Fruit fly (Drosophila melanogaster) whole organism, embryonic: ENCODE data around the gene CG4949.
A peak's percentile ranks its signal among the peaks of the same experiment; 100 is the strongest.

Experiments
- BtbVII ChIP-seq: fragments of 200-800 bp; sonication (Bioruptor generic); optimal IDR thresholded peaks from 3 replicates; lab custom pipeline; 2017; ENCODE audit warnings: missing biosample characterization, mild to moderate bottlenecking, missing genetic modification characterization
- CG10147 ChIP-seq: fragments of 200-800 bp; sonication (Bioruptor generic); optimal IDR thresholded peaks from 2 replicates; lab custom pipeline; 2019; ENCODE audit warnings: missing biosample characterization, mild to moderate bottlenecking, missing genetic modification characterization, moderate library complexity
- CG1024 ChIP-seq: fragments of 200-800 bp; sonication (Bioruptor generic); IDR thresholded peaks from 2 replicates; pipeline ENCODE4 v1.3.6; 2022; ENCODE audit warnings: missing biosample characterization, missing genetic modification characterization
- CG11247 ChIP-seq: fragments of 200-800 bp; sonication (Bioruptor generic); IDR thresholded peaks from 2 replicates; pipeline ENCODE4 v1.3.6; 2022; ENCODE audit warnings: missing biosample characterization, missing genetic modification characterization
- CG11504 ChIP-seq: fragments of 200-800 bp; sonication (Bioruptor generic); optimal IDR thresholded peaks from 3 replicates; lab custom pipeline; 2019; ENCODE audit warnings: missing biosample characterization, mild to moderate bottlenecking, missing genetic modification characterization, moderate library complexity
- CG11696 ChIP-seq: fragments of 200-800 bp; sonication (Bioruptor generic); IDR thresholded peaks from 2 replicates; pipeline ENCODE4 v1.3.6; 2022; ENCODE audit warnings: missing biosample characterization, missing genetic modification characterization
- CG12071 ChIP-seq: fragments of 200-800 bp; sonication (Bioruptor generic); optimal IDR thresholded peaks from 3 replicates; lab custom pipeline; 2018; ENCODE audit warnings: missing biosample characterization, mild to moderate bottlenecking, missing genetic modification characterization
- CG13123 ChIP-seq: fragments of 200-800 bp; sonication (Bioruptor generic); optimal IDR thresholded peaks from 2 replicates; lab custom pipeline; 2016; ENCODE audit warnings: missing biosample characterization, missing genetic modification characterization
- CG14667 ChIP-seq: fragments of 200-800 bp; sonication (Bioruptor generic); IDR thresholded peaks from 2 replicates; pipeline ENCODE4 v1.3.6; 2022; ENCODE audit warnings: missing biosample characterization, missing genetic modification characterization
- CG14860 ChIP-seq: fragments of 200-800 bp; sonication (Bioruptor generic); IDR thresholded peaks from 3 replicates; pipeline ENCODE4 v1.3.6; 2022; ENCODE audit warnings: missing biosample characterization, missing genetic modification characterization; ENCODE audit not compliant: partially characterized antibody
- CG1647 ChIP-seq: fragments of 200-800 bp; sonication (Bioruptor generic); optimal IDR thresholded peaks from 3 replicates; lab custom pipeline; 2016; ENCODE audit warnings: missing biosample characterization, missing genetic modification characterization
- CG16779 ChIP-seq: fragments of 200-800 bp; sonication (Bioruptor generic); IDR thresholded peaks from 2 replicates; pipeline ENCODE4 v1.3.6; 2022; ENCODE audit warnings: missing biosample characterization, missing genetic modification characterization
- CG16815 ChIP-seq: fragments of 200-800 bp; sonication (Bioruptor generic); optimal IDR thresholded peaks from 3 replicates; lab custom pipeline; 2017; ENCODE audit warnings: missing biosample characterization, mild to moderate bottlenecking, missing genetic modification characterization
- CG17385 ChIP-seq: fragments of 200-800 bp; sonication (Bioruptor generic); optimal IDR thresholded peaks from 3 replicates; lab custom pipeline; 2018; ENCODE audit warnings: missing biosample characterization, mild to moderate bottlenecking, missing genetic modification characterization
- CG17568 ChIP-seq: fragments of 200-800 bp; sonication (Bioruptor generic); optimal IDR thresholded peaks from 2 replicates; lab custom pipeline; 2018; ENCODE audit warnings: missing biosample characterization, mild to moderate bottlenecking, missing genetic modification characterization, moderate library complexity
- CG18262 ChIP-seq: fragments of 200-800 bp; optimal IDR thresholded peaks from 3 replicates; lab custom pipeline; 2019; ENCODE audit warnings: missing biosample characterization, mild to moderate bottlenecking, missing genetic modification characterization, moderate library complexity
- CG18599 ChIP-seq: fragments of 200-800 bp; sonication (Bioruptor generic); optimal IDR thresholded peaks from 3 replicates; lab custom pipeline; 2017; ENCODE audit warnings: missing biosample characterization, missing genetic modification characterization, mild to moderate bottlenecking, moderate library complexity, missing genetic modification reagents
- CG8478 ChIP-seq: fragments of >200 bp; optimal IDR thresholded peaks from 2 replicates; lab custom pipeline; 2018
- CG8944 ChIP-seq: fragments of 200-800 bp; sonication (Bioruptor generic); optimal IDR thresholded peaks from 3 replicates; lab custom pipeline; 2016; ENCODE audit warnings: missing biosample characterization, missing genetic modification characterization
- Drgx ChIP-seq: fragments of 200-800 bp; sonication (Bioruptor generic); IDR thresholded peaks from 2 replicates; pipeline ENCODE4 v1.3.6; 2022; ENCODE audit warnings: missing biosample characterization, missing genetic modification characterization
- Ets65A ChIP-seq: fragments of 200-800 bp; sonication (Bioruptor generic); peaks from one replicate; lab custom pipeline; 2016; ENCODE audit warnings: missing biosample characterization, missing genetic modification characterization
- Hand ChIP-seq: fragments of 200-800 bp; sonication (Bioruptor generic); optimal IDR thresholded peaks from 2 replicates; lab custom pipeline; 2017; ENCODE audit warnings: mild to moderate bottlenecking, missing biosample characterization, missing genetic modification reagents, missing genetic modification characterization
- Hmx ChIP-seq: fragments of 200-800 bp; sonication (Bioruptor generic); optimal IDR thresholded peaks from 2 replicates; lab custom pipeline; 2016; ENCODE audit warnings: missing biosample characterization, missing genetic modification characterization
- Jarid2 ChIP-seq: fragments of 200-800 bp; sonication (Bioruptor generic); optimal IDR thresholded peaks from 3 replicates; lab custom pipeline; 2017; ENCODE audit warnings: mild to moderate bottlenecking, missing biosample characterization, missing genetic modification reagents, missing genetic modification characterization
- Mes4 ChIP-seq: fragments of 200-800 bp; sonication (Bioruptor generic); optimal IDR thresholded peaks from 2 replicates; lab custom pipeline; 2016; ENCODE audit warnings: missing biosample characterization, missing genetic modification characterization
- Sox102F ChIP-seq: fragments of 200-800 bp; sonication (Bioruptor generic); optimal IDR thresholded peaks from 2 replicates; lab custom pipeline; 2018; ENCODE audit warnings: missing biosample characterization, mild to moderate bottlenecking, missing genetic modification characterization, moderate library complexity
- Xbp1 ChIP-seq: fragments of 200-800 bp; sonication (Bioruptor generic); optimal IDR thresholded peaks from 3 replicates; lab custom pipeline; 2016; ENCODE audit warnings: missing biosample characterization, mild to moderate bottlenecking, missing genetic modification characterization
- ara ChIP-seq: fragments of 200-800 bp; sonication (Bioruptor generic); IDR thresholded peaks from 2 replicates; pipeline ENCODE4 v1.3.6; 2022; ENCODE audit warnings: missing biosample characterization, missing genetic modification characterization
- cas ChIP-seq: fragments of 200-800 bp; sonication (Bioruptor generic); IDR thresholded peaks from 2 replicates; pipeline ENCODE4 v1.3.6; 2022; ENCODE audit warnings: missing biosample characterization, missing genetic modification characterization
- corto ChIP-seq: fragments of 200-800 bp; sonication (Bioruptor generic); optimal IDR thresholded peaks from 2 replicates; lab custom pipeline; 2016; ENCODE audit warnings: missing biosample characterization, mild to moderate bottlenecking, missing genetic modification characterization, moderate library complexity
- cwo ChIP-seq: fragments of 200-800 bp; sonication (Bioruptor generic); optimal IDR thresholded peaks from 3 replicates; lab custom pipeline; 2017; ENCODE audit warnings: missing biosample characterization, missing genetic modification characterization, mild to moderate bottlenecking, moderate library complexity, missing genetic modification reagents
- danr ChIP-seq: fragments of 200-800 bp; sonication (Bioruptor generic); IDR thresholded peaks from 2 replicates; pipeline ENCODE4 v1.3.6; 2022; ENCODE audit warnings: missing biosample characterization, missing genetic modification characterization
- dpn ChIP-seq, 2 experiments: fragments of 200-800 bp; sonication (Bioruptor generic); optimal IDR thresholded peaks; 3 replicates each; lab custom pipeline; 2016; ENCODE audit warnings: missing biosample characterization in 2 of 2, missing genetic modification characterization in 2 of 2
- eve ChIP-seq, 2 experiments: fragments of >200 bp; optimal IDR thresholded peaks; 2 replicates each; lab custom pipeline; 2017; ENCODE audit warnings: missing biosample characterization in 2 of 2, missing genetic modification characterization in 2 of 2
- fu2 ChIP-seq: fragments of 200-800 bp; sonication (Bioruptor generic); optimal IDR thresholded peaks from 2 replicates; lab custom pipeline; 2016; ENCODE audit warnings: missing biosample characterization, missing genetic modification characterization
- gfzf ChIP-seq: fragments of 200-800 bp; sonication (Bioruptor generic); optimal IDR thresholded peaks from 2 replicates; lab custom pipeline; 2016; ENCODE audit warnings: missing biosample characterization, mild to moderate bottlenecking, missing genetic modification characterization, moderate library complexity
- gro ChIP-seq: fragments of 200-800 bp; sonication (Bioruptor generic); optimal IDR thresholded peaks from 2 replicates; lab custom pipeline; 2016; ENCODE audit warnings: missing biosample characterization, missing genetic modification characterization
- gt ChIP-seq: fragments of 200-800 bp; sonication (Bioruptor generic); IDR thresholded peaks from 2 replicates; pipeline ENCODE4 v1.3.6; 2022; ENCODE audit warnings: missing biosample characterization, missing genetic modification characterization
- jigr1 ChIP-seq: fragments of 200-800 bp; sonication (Bioruptor generic); IDR thresholded peaks from 3 replicates; pipeline ENCODE4 v1.3.6; 2022; ENCODE audit warnings: missing biosample characterization, missing genetic modification characterization
- pb ChIP-seq: fragments of 200-800 bp; sonication (Bioruptor generic); optimal IDR thresholded peaks from 3 replicates; lab custom pipeline; 2016; ENCODE audit warnings: missing biosample characterization, missing genetic modification characterization
- pita ChIP-seq: fragments of 200-800 bp; sonication (Bioruptor generic); optimal IDR thresholded peaks from 2 replicates; lab custom pipeline; 2017; ENCODE audit warnings: missing biosample characterization, mild to moderate bottlenecking, missing genetic modification characterization
- psq ChIP-seq: fragments of 200-800 bp; sonication (Bioruptor generic); optimal IDR thresholded peaks from 2 replicates; lab custom pipeline; 2017; ENCODE audit warnings: missing biosample characterization, missing genetic modification characterization
- rib ChIP-seq: fragments of 200-800 bp; sonication (Bioruptor generic); IDR thresholded peaks from 2 replicates; pipeline ENCODE4 v1.3.6; 2022; ENCODE audit warnings: missing biosample characterization, missing genetic modification characterization
- row ChIP-seq: fragments of 200-800 bp; sonication (Bioruptor generic); IDR thresholded peaks from 3 replicates; pipeline ENCODE4 v1.3.6; 2022; ENCODE audit warnings: missing biosample characterization, missing genetic modification characterization
- seq ChIP-seq: fragments of 200-800 bp; sonication (Bioruptor generic); IDR thresholded peaks from 2 replicates; pipeline ENCODE4 v1.3.6; 2022; ENCODE audit warnings: missing biosample characterization, missing genetic modification characterization
- slp2 ChIP-seq: fragments of 200-800 bp; sonication (Bioruptor generic); optimal IDR thresholded peaks from 2 replicates; lab custom pipeline; 2016; ENCODE audit warnings: missing biosample characterization, missing genetic modification characterization
- ssp ChIP-seq: fragments of 200-800 bp; sonication (Bioruptor generic); IDR thresholded peaks from 2 replicates; pipeline ENCODE4 v1.3.6; 2022; ENCODE audit warnings: missing biosample characterization, missing genetic modification characterization
- tin ChIP-seq: fragments of 200-800 bp; sonication (Bioruptor generic); optimal IDR thresholded peaks from 3 replicates; lab custom pipeline; 2016; ENCODE audit warnings: missing biosample characterization, missing genetic modification characterization
- vvl ChIP-seq: fragments of 200-800 bp; sonication (Bioruptor generic); IDR thresholded peaks from 2 replicates; pipeline ENCODE4 v1.3.6; 2022; ENCODE audit warnings: missing biosample characterization, missing genetic modification characterization
- zfh2 ChIP-seq: fragments of 200-800 bp; sonication (Bioruptor generic); optimal IDR thresholded peaks from 2 replicates; lab custom pipeline; 2016; ENCODE audit warnings: missing biosample characterization, missing genetic modification characterization

CG4949 gene

dm6 chrX:17123545-17124203 lies 45.0 kb downstream of the CG4949 start (continued):
- peak; percentile 28 for TF ChIP-seq Jarid2
- TF ChIP-seq jigr1 (GFP tag; lab: Robert Waterston, UW), result peak; percentile 17; the same call in 1 of the 3 replicates
- TF ChIP-seq ssp, result 0 out of 2 replicates have a peak, but pooled peaks have one; percentile 38
- TF ChIP-seq psq (GFP tag; lab: Kevin White, UChicago), result no peak
- TF ChIP-seq rib, result no peak
- peak; percentile 59 for TF ChIP-seq gro (GFP tag; lab: Kevin White, UChicago)
- peak; percentile 54 to 81 for TF ChIP-seq dpn (GFP tag; optimal IDR thresholded peaks at IDR 0.05; lab: Kevin White, UChicago)
- TF ChIP-seq CG14860 (GFP tag; lab: Robert Waterston, UW), result no peak
- peak; percentile 47; the same call in 1 of the 2 replicates for TF ChIP-seq CG16779
- TF ChIP-seq fu2 (GFP tag; lab: Kevin White, UChicago), result no peak
- peak; percentile 79 for TF ChIP-seq vvl (GFP tag; lab: Robert Waterston, UW)
- peak; percentile 35 for TF ChIP-seq Hand (GFP tag; lab: Kevin White, UChicago)
- TF ChIP-seq ara, result 0 out of 2 replicates have a peak, but pooled peaks have one; percentile 45
- peak; percentile 32 for TF ChIP-seq CG17568
- no peak for TF ChIP-seq gt
- peak; percentile 13 for TF ChIP-seq CG8944 (GFP tag; lab: Kevin White, UChicago)
- 0 out of 2 replicates have a peak, but pooled peaks have one; percentile 21 for TF ChIP-seq cas (GFP tag; lab: Robert Waterston, UW)
- TF ChIP-seq Drgx (GFP tag; lab: Robert Waterston, UW), result peak; percentile 46; the same call in 1 of the 2 replicates
- TF ChIP-seq CG12071 (GFP tag; lab: Kevin White, UChicago), result peak; percentile 61
- 0 out of 2 replicates have a peak, but pooled peaks have one; percentile 24 for TF ChIP-seq CG11696
- TF ChIP-seq Ets65A (GFP tag; lab: Kevin White, UChicago), result peak; percentile 89
- TF ChIP-seq CG11247 (GFP tag; lab: Robert Waterston, UW), result peak; percentile 66; the same call in 1 of the 2 replicates
- TF ChIP-seq zfh2 (GFP tag; lab: Kevin White, UChicago), result peak; percentile 13
- peak; percentile 88 for TF ChIP-seq CG18599 (GFP tag; lab: Kevin White, UChicago)
- peak; percentile 2 for TF ChIP-seq Mes4 (GFP tag; lab: Kevin White, UChicago)
- TF ChIP-seq CG18262, result peak; percentile 77
- TF ChIP-seq CG10147 (GFP tag; lab: Kevin White, UChicago), result peak; percentile 69
- peak; percentile 51 for TF ChIP-seq CG1647 (GFP tag; lab: Kevin White, UChicago)
- TF ChIP-seq Xbp1 (GFP tag; lab: Kevin White, UChicago), result peak; percentile 79
- peak; percentile 52 for TF ChIP-seq tin (GFP tag; lab: Kevin White, UChicago)
- peak in 1 of 2 experiments; percentile 87 for TF ChIP-seq eve (GFP tag; optimal IDR thresholded peaks at IDR 0.05; lab: Kevin White, UChicago)
- TF ChIP-seq cwo (GFP tag; lab: Kevin White, UChicago), result peak; percentile 71
- peak; percentile 64 for TF ChIP-seq CG17385
- TF ChIP-seq row (GFP tag; lab: Robert Waterston, UW), result peak; percentile 83
- no peak for TF ChIP-seq pita (GFP tag; lab: Kevin White, UChicago)
- peak; percentile 64 for TF ChIP-seq BtbVII (GFP tag; lab: Kevin White, UChicago)
- TF ChIP-seq danr (GFP tag; lab: Robert Waterston, UW), result 0 out of 2 replicates have a peak, but pooled peaks have one; percentile 21
- peak; percentile 86 for TF ChIP-seq CG11504
- TF ChIP-seq slp2 (GFP tag; lab: Kevin White, UChicago), result peak; percentile 34
- no peak for TF ChIP-seq gfzf (GFP tag; lab: Kevin White, UChicago)
- TF ChIP-seq Hmx (GFP tag; lab: Kevin White, UChicago), result no peak
- no peak for TF ChIP-seq CG13123 (GFP tag; lab: Kevin White, UChicago)
- TF ChIP-seq Sox102F (GFP tag; lab: Kevin White, UChicago), result peak; percentile 85
- TF ChIP-seq CG14667 (GFP tag; lab: Robert Waterston, UW), result peak; percentile 37; the same call in 1 of the 2 replicates
- TF ChIP-seq CG1024 (GFP tag; lab: Robert Waterston, UW), result peak; percentile 50; the same call in 1 of the 2 replicates
- TF ChIP-seq CG16815 (GFP tag; lab: Kevin White, UChicago), result peak; percentile 32
- TF ChIP-seq seq (GFP tag; lab: Robert Waterston, UW), result peak; percentile 41; the same call in 1 of the 2 replicates
- no peak for TF ChIP-seq pb (GFP tag; lab: Kevin White, UChicago)
- TF ChIP-seq corto (GFP tag; lab: Kevin White, UChicago), result no peak
- no peak for TF ChIP-seq CG8478
